Worm (Caenorhabditis elegans) whole organism, late embryonic: Measurements from ENCODE around the gene T20B5.2.

Experiments
- F13H6.1 ChIP-seq: sonication (generic microtip); optimal IDR thresholded peaks from 2 replicates; lab custom pipeline; 2016; ENCODE audit warnings: missing genetic modification characterization, missing compliant biosample characterization
- K09A11.1 ChIP-seq: sonication (generic microtip); optimal IDR thresholded peaks from 2 replicates; lab custom pipeline; 2017; ENCODE audit warnings: antibody characterized with exemption, mild to moderate bottlenecking, missing genetic modification characterization, missing compliant biosample characterization; ENCODE audit not compliant: insufficient read depth
- T23F11.4 ChIP-seq: fragments of 200-800 bp; sonication (Bioruptor generic); optimal IDR thresholded peaks from 2 replicates; lab custom pipeline; 2018; ENCODE audit warnings: mild to moderate bottlenecking, missing genetic modification characterization, missing compliant biosample characterization
- Y22D7AL.16 ChIP-seq: sonication (generic microtip); optimal IDR thresholded peaks from 2 replicates; lab custom pipeline; 2016; ENCODE audit warnings: missing genetic modification characterization, missing compliant biosample characterization
- ama-1 ChIP-seq: fragments of 150-350 bp; optimal IDR thresholded peaks from 2 replicates; lab custom pipeline; 2014
- ceh-14 ChIP-seq: sonication (generic microtip); optimal IDR thresholded peaks from 2 replicates; lab custom pipeline; 2016; ENCODE audit warnings: missing genotype, missing genetic modification characterization, missing compliant biosample characterization
- ceh-19 ChIP-seq: fragments of 200-800 bp; sonication (Bioruptor generic); optimal IDR thresholded peaks from 2 replicates; lab custom pipeline; 2018; ENCODE audit warnings: mild to moderate bottlenecking, missing genetic modification characterization, missing compliant biosample characterization
- ceh-2 ChIP-seq: sonication (generic microtip); optimal IDR thresholded peaks from 2 replicates; lab custom pipeline; 2016; ENCODE audit warnings: missing genotype, missing genetic modification characterization, missing compliant biosample characterization
- ceh-30 ChIP-seq: fragments of 150-350 bp; optimal IDR thresholded peaks from 2 replicates; lab custom pipeline; 2014; ENCODE audit warnings: missing biosample characterization, missing genetic modification characterization
- ceh-31 ChIP-seq: sonication (generic microtip); optimal IDR thresholded peaks from 2 replicates; lab custom pipeline; 2016; ENCODE audit warnings: missing genetic modification characterization, missing compliant biosample characterization
- ceh-45 ChIP-seq: fragments of 200-800 bp; sonication (Bioruptor generic); IDR thresholded peaks from 2 replicates; pipeline ENCODE4 v1.3.6; 2022; ENCODE audit warnings: missing genetic modification reagents, missing genetic modification characterization, missing compliant biosample characterization
- dmd-4 ChIP-seq: sonication (generic microtip); optimal IDR thresholded peaks from 2 replicates; lab custom pipeline; 2016; ENCODE audit warnings: borderline replicate concordance, missing genetic modification characterization, missing compliant biosample characterization
- elt-2 ChIP-seq: sonication (generic microtip); optimal IDR thresholded peaks from 2 replicates; lab custom pipeline; 2016; ENCODE audit warnings: missing genetic modification reagents, missing genetic modification characterization, missing compliant biosample characterization
- ets-4 ChIP-seq: sonication (generic microtip); optimal IDR thresholded peaks from 2 replicates; lab custom pipeline; 2016; ENCODE audit warnings: missing genetic modification characterization, missing compliant biosample characterization
- eyg-1 ChIP-seq: sonication (generic microtip); optimal IDR thresholded peaks from 2 replicates; lab custom pipeline; 2016; ENCODE audit warnings: missing genotype, missing genetic modification characterization, missing compliant biosample characterization
- fax-1 ChIP-seq: sonication (generic microtip); optimal IDR thresholded peaks from 2 replicates; lab custom pipeline; 2016; ENCODE audit warnings: missing genotype, missing genetic modification characterization, missing compliant biosample characterization
- fkh-10 ChIP-seq: fragments of 150-350 bp; optimal IDR thresholded peaks from 2 replicates; lab custom pipeline; 2014; ENCODE audit warnings: missing biosample characterization, missing genetic modification reagents, missing genetic modification characterization
- gmeb-2 ChIP-seq: sonication (generic microtip); optimal IDR thresholded peaks from 2 replicates; lab custom pipeline; 2016; ENCODE audit warnings: missing genetic modification characterization, inconsistent platforms, missing compliant biosample characterization
- hlh-15 ChIP-seq: sonication (generic microtip); optimal IDR thresholded peaks from 2 replicates; lab custom pipeline; 2016; ENCODE audit warnings: missing genetic modification characterization, missing compliant biosample characterization
- hlh-30 ChIP-seq: sonication (generic microtip); optimal IDR thresholded peaks from 2 replicates; lab custom pipeline; 2017; ENCODE audit warnings: antibody characterized with exemption, missing genetic modification characterization, missing compliant biosample characterization; ENCODE audit not compliant: insufficient read depth
- lim-6 ChIP-seq: sonication (generic microtip); optimal IDR thresholded peaks from 2 replicates; lab custom pipeline; 2016; ENCODE audit warnings: missing genetic modification characterization, missing compliant biosample characterization
- lin-11 ChIP-seq: fragments of 200-800 bp; sonication (Bioruptor generic); optimal IDR thresholded peaks from 2 replicates; lab custom pipeline; 2018; ENCODE audit warnings: mild to moderate bottlenecking, missing genetic modification characterization, missing compliant biosample characterization
- mec-3 ChIP-seq: sonication (generic microtip); optimal IDR thresholded peaks from 2 replicates; lab custom pipeline; 2016; ENCODE audit warnings: borderline replicate concordance, missing genetic modification characterization, missing compliant biosample characterization
- nfya-1 ChIP-seq: sonication (generic microtip); optimal IDR thresholded peaks from 2 replicates; lab custom pipeline; 2017; ENCODE audit warnings: missing genetic modification characterization, mild to moderate bottlenecking, missing compliant biosample characterization, antibody characterized with exemption, moderate library complexity
- nhr-232 ChIP-seq: sonication (generic microtip); optimal IDR thresholded peaks from 2 replicates; lab custom pipeline; 2016; ENCODE audit warnings: missing genetic modification characterization, missing compliant biosample characterization
- npax-4 ChIP-seq: sonication (generic microtip); optimal IDR thresholded peaks from 2 replicates; lab custom pipeline; 2016; ENCODE audit warnings: missing genetic modification characterization, missing compliant biosample characterization
- odd-2 ChIP-seq: sonication (generic microtip); optimal IDR thresholded peaks from 2 replicates; lab custom pipeline; 2017; ENCODE audit warnings: antibody characterized with exemption, mild to moderate bottlenecking, missing genetic modification characterization, missing compliant biosample characterization
- pag-3 ChIP-seq: sonication (generic microtip); optimal IDR thresholded peaks from 2 replicates; lab custom pipeline; 2016; ENCODE audit warnings: missing compliant biosample characterization, missing genetic modification characterization, borderline replicate concordance
- pat-9 ChIP-seq: fragments of 200-800 bp; sonication (Bioruptor generic); optimal IDR thresholded peaks from 2 replicates; lab custom pipeline; 2018; ENCODE audit warnings: mild to moderate bottlenecking, missing genetic modification characterization, moderate library complexity, missing compliant biosample characterization
- pha-4 ChIP-seq: fragments of 150-350 bp; optimal IDR thresholded peaks from 2 replicates; lab custom pipeline; 2018; ENCODE audit warnings: missing biosample characterization, missing genetic modification reagents, missing genetic modification characterization
- pqm-1 ChIP-seq: sonication (generic microtip); optimal IDR thresholded peaks from 2 replicates; lab custom pipeline; 2016; ENCODE audit warnings: missing genetic modification characterization, missing compliant biosample characterization
- ref-2 ChIP-seq: sonication (generic microtip); optimal IDR thresholded peaks from 2 replicates; lab custom pipeline; 2016; ENCODE audit warnings: missing genetic modification characterization, missing compliant biosample characterization
- rnt-1 ChIP-seq: sonication (generic microtip); optimal IDR thresholded peaks from 2 replicates; lab custom pipeline; 2016; ENCODE audit warnings: missing genetic modification characterization, missing compliant biosample characterization
- sox-2 ChIP-seq: fragments of 200-800 bp; sonication (Bioruptor generic); IDR thresholded peaks from 2 replicates; pipeline ENCODE4 v1.3.6; 2022; ENCODE audit warnings: missing genetic modification reagents, missing genetic modification characterization, missing compliant biosample characterization
- sox-4 ChIP-seq: sonication (generic microtip); optimal IDR thresholded peaks from 2 replicates; lab custom pipeline; 2017; ENCODE audit warnings: mild to moderate bottlenecking, missing genetic modification characterization, inconsistent platforms, missing compliant biosample characterization
- syd-9 ChIP-seq: sonication (generic microtip); optimal IDR thresholded peaks from 2 replicates; lab custom pipeline; 2016; ENCODE audit warnings: mild to moderate bottlenecking, missing genetic modification characterization, moderate library complexity, missing compliant biosample characterization
- ttx-3 ChIP-seq: sonication (generic microtip); optimal IDR thresholded peaks from 2 replicates; lab custom pipeline; 2016; ENCODE audit warnings: missing genetic modification reagents, missing genetic modification characterization, missing compliant biosample characterization
- unc-42 ChIP-seq: sonication (generic microtip); optimal IDR thresholded peaks from 2 replicates; lab custom pipeline; 2016; ENCODE audit warnings: missing genotype, missing genetic modification characterization, missing compliant biosample characterization
- unc-55 ChIP-seq: sonication (generic microtip); optimal IDR thresholded peaks from 2 replicates; lab custom pipeline; 2017; ENCODE audit warnings: missing biosample characterization, missing genetic modification reagents, missing genetic modification characterization
- ztf-16 ChIP-seq: sonication (generic microtip); optimal IDR thresholded peaks from 2 replicates; lab custom pipeline; 2017; ENCODE audit warnings: missing genetic modification characterization, missing compliant biosample characterization

Gene T20B5.2

ce11 chrX:9303422-9303821 lies 27.5 kb upstream of the T20B5.2 start, which contains the start of gene tmc-2:
Gene tmc-2 (plus strand): TSS chrX:9303722.
- no peak for TF ChIP-seq ref-2 (tag; lab: Kevin White, UChicago)
- no peak for TF ChIP-seq pqm-1 (tag; lab: Kevin White, UChicago)

DNA sequence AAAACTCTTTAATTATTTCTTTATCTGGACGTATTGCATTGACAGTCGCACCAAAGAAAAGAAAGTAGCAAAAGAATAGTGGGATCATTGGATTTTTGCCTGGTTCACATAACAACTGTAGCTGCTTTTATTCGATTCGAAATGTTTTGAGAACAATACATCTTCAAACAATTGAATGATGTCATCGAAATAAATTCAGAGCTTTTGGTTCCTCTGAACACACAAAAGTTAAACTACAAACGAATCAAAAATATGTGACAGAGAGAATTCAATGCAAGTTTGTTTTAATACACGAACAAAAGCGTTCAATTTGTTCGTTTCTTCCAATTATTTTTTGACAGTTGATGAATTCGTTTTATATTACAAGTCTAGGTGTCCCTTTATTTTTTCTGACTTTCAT lies 19.7 kb upstream of the T20B5.2 start, which contains the start of gene H29C22.1:
TSS of gene H29C22.1 (minus strand) at position 101 of the 400 bp plus-strand sequence.
- TF ChIP-seq pag-3 (tag; lab: Kevin White, UChicago) (no peak), ceh-2 (tag; lab: Kevin White, UChicago) (no peak), gmeb-2 (tag; lab: Kevin White, UChicago) (no peak), K09A11.1 (no peak), ztf-16 (tag; lab: Kevin White, UChicago) (no peak), ceh-19 (GFP tag; lab: Kevin White, UChicago) (no peak), npax-4 (tag; lab: Kevin White, UChicago) (no peak)

DNA sequence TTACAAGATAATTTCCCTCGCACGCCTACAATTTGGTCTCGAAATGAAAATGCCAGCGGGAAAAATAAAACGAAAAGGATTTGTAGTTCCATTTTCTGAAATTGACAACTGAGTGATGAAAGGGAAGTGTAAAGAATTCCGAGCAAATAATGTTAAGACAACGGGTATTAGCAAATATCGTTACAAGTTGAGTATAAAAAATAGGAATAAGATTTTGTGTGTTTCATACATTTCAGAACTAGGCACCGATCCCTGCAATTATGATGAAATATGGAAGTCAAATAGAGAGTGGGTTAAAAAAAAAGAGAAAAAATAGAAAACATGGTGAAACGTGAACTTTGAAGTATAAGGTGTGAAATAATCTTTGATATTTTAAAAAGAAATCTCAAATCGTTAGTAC lies 16.6 kb upstream of the T20B5.2 start, which contains the start of gene ttr-38:
TSS of gene ttr-38 (minus strand) at position 101 of the 400 bp plus-strand sequence.
- TF ChIP-seq rnt-1 (tag; lab: Kevin White, UChicago), result no peak

- TF ChIP-seq F13H6.1 (no peak), pat-9 (tag; lab: Kevin White, UChicago) (no peak), unc-42 (no peak)
Measured at ce11 chrX:9319080-9319479, 11.9 kb upstream of the T20B5.2 start, which contains the start of gene npr-7. Gene npr-7 (minus strand): TSS chrX:9319180.

ce11 chrX:9324962-9325361 lies 6.0 kb upstream of the T20B5.2 start:
- TF ChIP-seq pha-4 (no peak), unc-42 (peak; percentile 84)

DNA sequence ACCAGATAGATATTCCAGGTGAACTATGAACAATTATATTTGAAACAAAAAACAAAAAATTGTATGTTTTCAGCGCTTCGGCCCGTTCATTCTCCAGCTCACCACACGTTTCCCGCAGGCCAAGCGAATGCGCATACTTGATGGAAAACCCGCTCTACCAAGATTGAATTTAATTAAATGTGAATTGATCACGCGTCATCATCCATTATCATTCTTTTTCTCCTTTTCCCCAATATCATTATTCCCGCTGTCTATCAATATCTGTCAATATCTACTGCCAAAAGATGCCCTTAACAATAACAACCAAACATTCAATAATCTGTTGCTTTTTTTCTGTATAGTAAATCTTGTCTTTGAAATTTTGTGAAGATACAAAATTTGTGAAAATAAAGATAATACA lies 5.3 kb downstream of the T20B5.2 start:
- no peak for TF ChIP-seq pha-4
- no peak for TF ChIP-seq pqm-1 (tag; lab: Kevin White, UChicago)
- no peak for TF ChIP-seq T23F11.4 (GFP tag; lab: Kevin White, UChicago)
- no peak for TF ChIP-seq ceh-14 (tag; lab: Kevin White, UChicago)
- no peak for TF ChIP-seq lim-6 (tag; lab: Kevin White, UChicago)
- no peak for TF ChIP-seq fax-1
- no peak for TF ChIP-seq ceh-31
- no peak for TF ChIP-seq nfya-1 (tag; lab: Kevin White, UChicago)
- no peak for TF ChIP-seq Y22D7AL.16
- no peak for TF ChIP-seq mec-3
- TF ChIP-seq hlh-30 (tag; lab: Kevin White, UChicago), result no peak
- TF ChIP-seq dmd-4 (tag; lab: Kevin White, UChicago), result no peak
- no peak for TF ChIP-seq sox-2 (GFP tag; lab: Robert Waterston, UW)
- TF ChIP-seq hlh-15 (tag; lab: Kevin White, UChicago), result no peak
- TF ChIP-seq npax-4 (tag; lab: Kevin White, UChicago), result no peak
- TF ChIP-seq lin-11 (tag; lab: Kevin White, UChicago), result no peak
- no peak for TF ChIP-seq odd-2 (tag; lab: Kevin White, UChicago)
- no peak for TF ChIP-seq ttx-3 (tag; lab: Kevin White, UChicago)

ce11 chrX:9337832-9338231 lies 6.9 kb downstream of the T20B5.2 start:
- TF ChIP-seq elt-2 (tag; lab: Kevin White, UChicago) (peak; percentile 20), ama-1 (lab: Kevin White, UChicago) (no peak), sox-4 (tag; lab: Kevin White, UChicago) (no peak), pqm-1 (tag; lab: Kevin White, UChicago) (peak; percentile 3), ceh-30 (tag; lab: Kevin White, UChicago) (no peak), ets-4 (peak; percentile 24), syd-9 (tag; lab: Kevin White, UChicago) (peak; percentile 19), lin-11 (tag; lab: Kevin White, UChicago) (no peak), fkh-10 (GFP tag; lab: Kevin White, UChicago) (peak; percentile 55), nfya-1 (tag; lab: Kevin White, UChicago) (peak; percentile 75), mec-3 (no peak), unc-55 (peak; percentile 75), nhr-232 (tag; lab: Kevin White, UChicago) (no peak), ceh-31 (peak; percentile 89), F13H6.1 (no peak), ztf-16 (tag; lab: Kevin White, UChicago) (no peak), rnt-1 (tag; lab: Kevin White, UChicago) (peak; percentile 55), eyg-1 (tag; lab: Kevin White, UChicago) (no peak), ceh-19 (GFP tag; lab: Kevin White, UChicago) (peak; percentile 42), pat-9 (tag; lab: Kevin White, UChicago) (no peak), ceh-45 (0 out of 2 replicates have a peak, but pooled peaks have one; percentile 18)
